Worm (Caenorhabditis elegans) whole organism, young adult: Measurements from ENCODE around the gene D1086.19.

Experiments used
- F10E7.11 ChIP-seq: sonication (generic microtip); optimal IDR thresholded peaks from 2 replicates; lab custom pipeline; 2017; ENCODE audit warnings: mild to moderate bottlenecking, missing genetic modification characterization, moderate library complexity, missing compliant biosample characterization
- F23B12.7 ChIP-seq: sonication (generic microtip); optimal IDR thresholded peaks from 2 replicates; lab custom pipeline; 2017; ENCODE audit warnings: missing genetic modification characterization, mild to moderate bottlenecking, missing compliant biosample characterization, antibody characterized with exemption, moderate library complexity; ENCODE audit not compliant: insufficient read depth
- F33H1.4 ChIP-seq: fragments of 200-800 bp; sonication (Bioruptor generic); IDR thresholded peaks from 2 replicates; pipeline ENCODE4 v1.3.6; 2022; ENCODE audit warnings: missing genetic modification reagents, missing genetic modification characterization, missing compliant biosample characterization
- F55B11.4 ChIP-seq: sonication (generic microtip); optimal IDR thresholded peaks from 2 replicates; lab custom pipeline; 2016; ENCODE audit warnings: missing compliant biosample characterization, missing genetic modification characterization, borderline replicate concordance; ENCODE audit not compliant: insufficient read depth
- T07F8.4 ChIP-seq: sonication (generic microtip); optimal IDR thresholded peaks from 2 replicates; lab custom pipeline; 2016; ENCODE audit warnings: mild to moderate bottlenecking, missing genetic modification characterization, moderate library complexity, missing compliant biosample characterization
- Y56A3A.18 ChIP-seq: fragments of 200-800 bp; sonication (Bioruptor generic); IDR thresholded peaks from 2 replicates; pipeline ENCODE4 v1.3.6; 2022; ENCODE audit warnings: missing genetic modification reagents, missing genetic modification characterization, missing compliant biosample characterization
- Y95B8A.8 ChIP-seq: fragments of 200-800 bp; sonication (Bioruptor generic); IDR thresholded peaks from 2 replicates; pipeline ENCODE4 v1.3.6; 2022; ENCODE audit warnings: missing genetic modification reagents, missing genetic modification characterization, missing compliant biosample characterization
- ama-1 ChIP-seq, 3 experiments: fragments of 150-350 bp in 1 of 3; sonication (generic microtip) in 2 of 3; optimal IDR thresholded peaks; 2 replicates each; lab custom pipeline; 2014 to 2018; ENCODE audit warnings: missing biosample characterization in 2 of 3, missing genetic modification characterization in 2 of 3, missing genetic modification reagents in 2 of 3
- attf-3 ChIP-seq: fragments of 200-800 bp; sonication (Bioruptor generic); conservative IDR thresholded peaks from 2 replicates; pipeline ENCODE4 v1.3.6; 2022; ENCODE audit warnings: missing genetic modification reagents, missing genetic modification characterization, missing compliant biosample characterization
- ceh-27 ChIP-seq: fragments of 200-800 bp; sonication (Bioruptor generic); optimal IDR thresholded peaks from 2 replicates; lab custom pipeline; 2018; ENCODE audit warnings: mild to moderate bottlenecking, missing genetic modification characterization, moderate library complexity, missing compliant biosample characterization
- chd-7 ChIP-seq: sonication (generic microtip); optimal IDR thresholded peaks from 2 replicates; lab custom pipeline; 2016; ENCODE audit warnings: mild to moderate bottlenecking, missing genetic modification characterization, moderate library complexity, missing compliant biosample characterization
- ets-4 ChIP-seq: fragments of 200-800 bp; sonication (Bioruptor generic); optimal IDR thresholded peaks from 2 replicates; lab custom pipeline; 2018; ENCODE audit warnings: mild to moderate bottlenecking, missing genetic modification characterization, missing compliant biosample characterization
- gei-17 ChIP-seq: fragments of 200-800 bp; sonication (Bioruptor generic); optimal IDR thresholded peaks from 2 replicates; lab custom pipeline; 2018; ENCODE audit warnings: mild to moderate bottlenecking, missing genetic modification characterization, missing compliant biosample characterization
- him-1 ChIP-seq: sonication (generic microtip); optimal IDR thresholded peaks from 2 replicates; lab custom pipeline; 2016; ENCODE audit warnings: missing genotype, missing genetic modification reagents, missing genetic modification characterization, missing compliant biosample characterization
- hmg-20 ChIP-seq: fragments of 200-800 bp; sonication (Bioruptor generic); IDR thresholded peaks from 2 replicates; pipeline ENCODE4 v1.3.6; 2022; ENCODE audit warnings: missing genetic modification reagents, missing genetic modification characterization, missing compliant biosample characterization
- lin-26 ChIP-seq: fragments of 200-800 bp; sonication (Bioruptor generic); IDR thresholded peaks from 2 replicates; pipeline ENCODE4 v1.3.6; 2022; ENCODE audit warnings: missing genetic modification reagents, missing genetic modification characterization, missing compliant biosample characterization
- lin-35 ChIP-seq, 3 experiments: fragments of 150-350 bp in 2 of 3; sonication (generic microtip) in 1 of 3; optimal IDR thresholded peaks; 2 replicates each; lab custom pipeline; 2014 to 2018; ENCODE audit warnings: missing biosample characterization in 3 of 3, missing genetic modification characterization in 3 of 3, missing genetic modification reagents in 3 of 3
- lsl-1 ChIP-seq: fragments of 200-800 bp; sonication (Bioruptor generic); optimal IDR thresholded peaks from 2 replicates; lab custom pipeline; 2018; ENCODE audit warnings: mild to moderate bottlenecking, missing genetic modification characterization, moderate library complexity, missing compliant biosample characterization
- lsy-27 ChIP-seq: sonication (generic microtip); optimal IDR thresholded peaks from 2 replicates; lab custom pipeline; 2017; ENCODE audit warnings: missing genetic modification characterization, mild to moderate bottlenecking, missing compliant biosample characterization, antibody characterized with exemption, missing genotype, borderline replicate concordance; ENCODE audit not compliant: insufficient read depth
- madf-6 ChIP-seq: fragments of 200-800 bp; sonication (Bioruptor generic); IDR thresholded peaks from 2 replicates; pipeline ENCODE4 v1.3.6; 2022; ENCODE audit warnings: missing genetic modification reagents, missing genetic modification characterization, missing compliant biosample characterization
- madf-8 ChIP-seq: fragments of 200-800 bp; sonication (Bioruptor generic); conservative IDR thresholded peaks from 2 replicates; pipeline ENCODE4 v1.3.6; 2022; ENCODE audit warnings: missing genetic modification reagents, missing genetic modification characterization, missing compliant biosample characterization
- nhr-80 ChIP-seq: sonication (generic microtip); optimal IDR thresholded peaks from 2 replicates; lab custom pipeline; 2016; ENCODE audit warnings: missing genetic modification characterization, missing compliant biosample characterization
- pbrm-1 ChIP-seq: fragments of 200-800 bp; sonication (Bioruptor generic); IDR thresholded peaks from 2 replicates; pipeline ENCODE4 v1.3.6; 2022; ENCODE audit warnings: missing genetic modification reagents, missing genetic modification characterization, missing compliant biosample characterization
- rcor-1 ChIP-seq: fragments of 200-800 bp; sonication (Bioruptor generic); IDR thresholded peaks from 2 replicates; pipeline ENCODE4 v1.3.6; 2022; ENCODE audit warnings: missing genetic modification reagents, missing genetic modification characterization, missing compliant biosample characterization
- rec-8 ChIP-seq, 2 experiments: sonication (generic microtip); optimal IDR thresholded peaks; 2 replicates each; lab custom pipeline; 2016; ENCODE audit warnings: mild to moderate bottlenecking in 2 of 2, missing genetic modification characterization in 2 of 2, missing genetic modification reagents in 2 of 2, missing genotype in 2 of 2, missing biosample characterization in 1 of 2, missing compliant biosample characterization in 1 of 2, moderate library complexity in 1 of 2
- snpc-1.1 ChIP-seq: sonication (generic microtip); optimal IDR thresholded peaks from 2 replicates; lab custom pipeline; 2017; ENCODE audit warnings: missing genetic modification characterization, mild to moderate bottlenecking, missing compliant biosample characterization, antibody characterized with exemption, moderate library complexity, missing genotype, missing genetic modification reagents; ENCODE audit not compliant: insufficient read depth
- snpc-4 ChIP-seq, 5 experiments: fragments of 150-350 bp in 1 of 5; sonication (generic microtip) in 4 of 5; optimal IDR thresholded peaks; 2 replicates each; lab custom pipeline; 2014 to 2018; ENCODE audit warnings: missing genetic modification characterization in 5 of 5, missing biosample characterization in 3 of 5, antibody characterized with exemption in 2 of 5, mild to moderate bottlenecking in 2 of 5, missing compliant biosample characterization in 2 of 5, missing genotype in 2 of 5, moderate library complexity in 2 of 5, missing genetic modification reagents in 1 of 5
- tbp1 ChIP-seq: fragments of 200-800 bp; sonication (Bioruptor generic); optimal IDR thresholded peaks from 2 replicates; lab custom pipeline; 2018; ENCODE audit warnings: mild to moderate bottlenecking, missing genetic modification characterization, missing compliant biosample characterization
- tlf-1 ChIP-seq: fragments of 200-800 bp; sonication (Bioruptor generic); optimal IDR thresholded peaks from 2 replicates; lab custom pipeline; 2018; ENCODE audit warnings: mild to moderate bottlenecking, missing genetic modification characterization, missing compliant biosample characterization
- zfh-2 ChIP-seq: fragments of 200-800 bp; sonication (Bioruptor generic); conservative IDR thresholded peaks from 2 replicates; pipeline ENCODE4 v1.3.6; 2022; ENCODE audit warnings: missing genetic modification reagents, missing genetic modification characterization, missing compliant biosample characterization
- ztf-3 ChIP-seq: fragments of 200-800 bp; sonication (Bioruptor generic); optimal IDR thresholded peaks from 2 replicates; lab custom pipeline; 2018; ENCODE audit warnings: mild to moderate bottlenecking, missing genetic modification characterization, missing compliant biosample characterization

The D1086.19 gene

ce11 chrV:14082453-14082852 lies 5.7 kb upstream of the D1086.19 start, which contains the start of gene D1086.10:
Gene D1086.10 (plus strand): TSS chrV:14082753.
- TF ChIP-seq nhr-80: no peak
- no peak for TF ChIP-seq T07F8.4 (tag; lab: Kevin White, UChicago)
- TF ChIP-seq Y56A3A.18: no peak
- no peak for TF ChIP-seq gei-17 (GFP tag; lab: Kevin White, UChicago)
- no peak for TF ChIP-seq ets-4
- TF ChIP-seq ama-1 (optimal IDR thresholded peaks at IDR 0.05; lab: Kevin White, UChicago): no peak
- no peak for TF ChIP-seq ama-1 (GFP tag; optimal IDR thresholded peaks at IDR 0.05; lab: Kevin White, UChicago)

DNA sequence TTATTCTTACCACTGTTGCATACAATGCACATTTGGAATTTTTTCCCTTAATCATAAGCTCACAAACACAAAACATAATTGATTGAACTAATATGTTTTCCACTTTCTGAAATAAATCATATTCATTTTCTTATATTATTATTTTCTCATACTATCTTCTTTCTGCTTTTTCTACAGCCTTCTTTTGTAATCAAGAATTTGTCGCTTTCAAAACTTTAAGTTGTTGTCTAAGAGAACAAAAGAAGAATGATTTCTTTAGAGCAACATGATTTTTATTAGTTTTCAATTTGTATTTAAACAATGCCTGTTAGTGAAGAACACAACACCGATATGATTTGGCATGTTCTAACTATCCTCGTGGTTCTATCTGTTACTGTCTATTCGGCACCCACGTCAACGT lies 4.2 kb upstream of the D1086.19 start, which contains the start of gene D1086.7:
TSS of gene D1086.7 (plus strand) at position 301 of the 400 bp plus-strand sequence.
- no peak for TF ChIP-seq attf-3 (GFP tag; lab: Robert Waterston, UW)
- TF ChIP-seq F33H1.4 (GFP tag; lab: Robert Waterston, UW): no peak
- TF ChIP-seq ztf-3 (GFP tag; lab: Kevin White, UChicago): no peak
- no peak for TF ChIP-seq F10E7.11 (tag; lab: Kevin White, UChicago)
- TF ChIP-seq Y95B8A.8 (GFP tag; lab: Robert Waterston, UW): no peak
- no peak for TF ChIP-seq lin-35 (GFP tag; optimal IDR thresholded peaks at IDR 0.05; lab: Kevin White, UChicago)
- no peak for TF ChIP-seq ceh-27 (GFP tag; lab: Kevin White, UChicago)
- TF ChIP-seq lin-26 (GFP tag; lab: Robert Waterston, UW): no peak
- no peak for TF ChIP-seq rcor-1 (GFP tag; lab: Robert Waterston, UW)
- TF ChIP-seq zfh-2 (GFP tag; lab: Robert Waterston, UW): no peak

- no peak for TF ChIP-seq chd-7 (tag; lab: Kevin White, UChicago)
- TF ChIP-seq rcor-1 (GFP tag; lab: Robert Waterston, UW): no peak
- TF ChIP-seq him-1 (tag; lab: Kevin White, UChicago): no peak
- TF ChIP-seq tlf-1 (GFP tag; lab: Kevin White, UChicago): no peak
- no peak for TF ChIP-seq F23B12.7
- no peak for TF ChIP-seq F55B11.4
- no peak for TF ChIP-seq rec-8 (tag; optimal IDR thresholded peaks at IDR 0.05; lab: Kevin White, UChicago)
- TF ChIP-seq pbrm-1: no peak
- TF ChIP-seq tbp1 (GFP tag; lab: Kevin White, UChicago): no peak
- no peak for TF ChIP-seq lsy-27
Measured at ce11 chrV:14085589-14085988, 2.6 kb upstream of the D1086.19 start, which contains the start of gene D1086.18. Gene D1086.18 (plus strand): TSS chrV:14085889.

DNA sequence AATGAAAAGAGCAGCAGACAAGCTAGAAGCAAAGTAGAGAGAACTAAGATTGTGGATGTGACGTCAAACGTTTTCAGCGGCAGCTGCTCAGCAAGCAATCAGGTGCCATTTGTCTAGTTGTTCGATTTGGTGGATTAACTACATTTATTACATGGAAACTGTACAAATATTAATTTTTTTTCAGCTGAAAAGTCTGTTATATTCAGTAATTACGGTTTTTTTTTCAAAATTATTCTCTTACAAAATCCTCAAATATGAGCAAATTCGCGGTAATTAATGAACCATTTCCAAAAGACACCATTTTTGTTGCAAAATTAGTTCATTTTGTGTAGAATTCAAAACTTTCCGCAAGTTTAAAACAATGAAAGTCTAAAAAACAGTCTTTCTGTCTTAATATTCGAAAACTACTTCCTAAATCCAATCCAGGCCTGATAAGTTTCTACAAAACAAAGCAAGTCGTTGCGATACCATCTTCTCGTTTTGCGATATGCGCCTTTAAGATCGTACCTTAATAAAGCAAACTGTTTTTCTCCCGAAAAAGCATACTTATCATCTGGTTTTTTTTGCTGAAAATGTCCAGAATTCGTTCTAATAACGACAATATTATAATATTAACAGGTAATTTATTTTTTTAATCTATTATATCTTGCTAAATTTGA lies 2.3 kb downstream of the D1086.19 start, which contains the start of the genes D1086.5 and him-5:
TSS of gene D1086.5 (minus strand) at position 51 of the 659 bp plus-strand sequence.
TSS of gene him-5 (plus strand) at position 118 of the 659 bp plus-strand sequence.
- no peak for TF ChIP-seq snpc-4 (GFP tag; optimal IDR thresholded peaks at IDR 0.05; lab: Kevin White, UChicago)
- TF ChIP-seq snpc-4 (tag; optimal IDR thresholded peaks at IDR 0.05; lab: Kevin White, UChicago): peak in 1 of 4 experiments; percentile 30
- TF ChIP-seq lsl-1 (GFP tag; lab: Kevin White, UChicago): peak; percentile 89
- no peak for TF ChIP-seq pbrm-1
- no peak for TF ChIP-seq F55B11.4
- TF ChIP-seq F33H1.4 (GFP tag; lab: Robert Waterston, UW): peak; percentile 79
- TF ChIP-seq snpc-1.1 (tag; lab: Kevin White, UChicago): peak; percentile 37
- no peak for TF ChIP-seq hmg-20
- TF ChIP-seq madf-8 (GFP tag; lab: Robert Waterston, UW): peak; percentile 88
- peak; percentile 86 for TF ChIP-seq madf-6
